Fruit fly (Drosophila melanogaster): ENCODE data around the gene CG42359.

Gene CG42359

DNA sequence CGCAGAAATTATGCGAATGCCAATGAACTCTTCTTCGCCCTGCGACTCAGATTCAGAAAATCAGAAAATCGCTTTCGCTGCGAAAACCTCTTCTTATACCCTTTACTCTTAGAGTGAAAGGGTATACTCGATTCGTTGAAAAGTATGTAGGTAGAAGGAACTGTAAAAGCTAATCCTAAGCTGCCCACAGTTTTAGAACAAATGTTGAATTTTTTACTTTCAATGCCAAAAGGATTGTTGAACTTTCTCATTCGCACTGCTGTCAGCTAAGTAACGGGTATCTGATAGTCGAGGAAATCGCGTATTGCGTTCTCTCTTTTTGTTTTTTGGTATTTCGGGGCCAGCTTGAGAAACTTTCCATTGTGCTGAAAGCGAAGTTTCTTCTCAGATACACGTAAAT is 48.3 kb downstream of the CG42359 start (continued):
- TF ChIP-seq CG11696 (GFP tag; IDR thresholded peaks at IDR 0.05) = no peak
- TF ChIP-seq Ada2b (GFP tag; IDR thresholded peaks at IDR 0.05) = peak; percentile 26; the same call in 1 of the 2 replicates
- no peak for TF ChIP-seq CG11085 (GFP tag; IDR thresholded peaks at IDR 0.05)
- no peak for TF ChIP-seq Nf-YA (GFP tag; IDR thresholded peaks at IDR 0.05)
- TF ChIP-seq jigr1 (GFP tag; IDR thresholded peaks at IDR 0.05) = no peak
- TF ChIP-seq CG34376 (GFP tag; optimal IDR thresholded peaks at IDR 0.05) = no peak
- no peak for TF ChIP-seq Doc2 (GFP tag; IDR thresholded peaks at IDR 0.05)
- no peak for TF ChIP-seq dan (GFP tag; IDR thresholded peaks at IDR 0.05)
- no peak for TF ChIP-seq sens-2 (GFP tag; IDR thresholded peaks at IDR 0.05)
- TF ChIP-seq da (GFP tag; optimal IDR thresholded peaks at IDR 0.05) = no peak
- TF ChIP-seq exex (tag; optimal IDR thresholded peaks at IDR 0.05) = no peak
- TF ChIP-seq CG6683 (GFP tag; optimal IDR thresholded peaks at IDR 0.05) = no peak
- TF ChIP-seq CG1832 (GFP tag; optimal IDR thresholded peaks at IDR 0.05) = no peak
- TF ChIP-seq Gug (GFP tag; IDR thresholded peaks at IDR 0.05) = no peak
- no peak for TF ChIP-seq CG15514 (GFP tag; optimal IDR thresholded peaks at IDR 0.05)
- peak; percentile 24 for TF ChIP-seq CG12769 (tag; optimal IDR thresholded peaks at IDR 0.05)
- TF ChIP-seq Hr78 (GFP tag; optimal IDR thresholded peaks at IDR 0.05) = no peak
- TF ChIP-seq Dip2 (GFP tag; IDR thresholded peaks at IDR 0.05) = no peak
- no peak for TF ChIP-seq p53 (GFP tag; optimal IDR thresholded peaks at IDR 0.05)
- no peak for TF ChIP-seq CG6272 (GFP tag; IDR thresholded peaks at IDR 0.05)
- TF ChIP-seq Hand (GFP tag; optimal IDR thresholded peaks at IDR 0.05) = no peak
- TF ChIP-seq CG15073 (GFP tag; optimal IDR thresholded peaks at IDR 0.05) = no peak
- no peak for TF ChIP-seq ems (GFP tag; optimal IDR thresholded peaks at IDR 0.05)
- TF ChIP-seq Ets65A (GFP tag) = peak; percentile 88
- TF ChIP-seq lola (GFP tag; optimal IDR thresholded peaks at IDR 0.05) = peak in 1 of 3 experiments; percentile 11
- no peak for TF ChIP-seq D (optimal IDR thresholded peaks at IDR 0.05)
- peak; percentile 5 for TF ChIP-seq D (GFP tag; optimal IDR thresholded peaks at IDR 0.05)
- TF ChIP-seq phol (tag; optimal IDR thresholded peaks at IDR 0.05) = peak; percentile 54
- peak; percentile 56 for TF ChIP-seq CG17361 (GFP tag; IDR thresholded peaks at IDR 0.05)
- TF ChIP-seq CG3407 (GFP tag; optimal IDR thresholded peaks at IDR 0.05) = peak; percentile 24
- TF ChIP-seq nau (GFP tag; optimal IDR thresholded peaks at IDR 0.05) = no peak
- TF ChIP-seq trem (tag; optimal IDR thresholded peaks at IDR 0.05) = peak; percentile 21
- TF ChIP-seq ttk (GFP tag; IDR thresholded peaks at IDR 0.05) = 0 out of 2 replicates have a peak, but pooled peaks have one; percentile 8
- no peak for TF ChIP-seq CG17912 (GFP tag; optimal IDR thresholded peaks at IDR 0.05)
- peak; percentile 13 for TF ChIP-seq CG3065 (GFP tag; optimal IDR thresholded peaks at IDR 0.05)
- TF ChIP-seq sima (GFP tag; optimal IDR thresholded peaks at IDR 0.05) = no peak
- no peak for TF ChIP-seq CG18476 (GFP tag; optimal IDR thresholded peaks at IDR 0.05)
- peak; percentile 59 for TF ChIP-seq CG11504 (tag; optimal IDR thresholded peaks at IDR 0.05)
- TF ChIP-seq CG32532 (GFP tag; IDR thresholded peaks at IDR 0.05) = no peak
- no peak for TF ChIP-seq Ets97D (GFP tag; optimal IDR thresholded peaks at IDR 0.05)
- no peak for TF ChIP-seq seq (GFP tag; IDR thresholded peaks at IDR 0.05)
- peak; percentile 63; the same call in 2 of the 3 replicates for TF ChIP-seq ken (GFP tag; IDR thresholded peaks at IDR 0.05)
- TF ChIP-seq CG3847 (GFP tag; IDR thresholded peaks at IDR 0.05) = no peak
- no peak for TF ChIP-seq CG4404 (GFP tag; IDR thresholded peaks at IDR 0.05)
- no peak for TF ChIP-seq Sin3A (optimal IDR thresholded peaks at IDR 0.05)
- no peak for TF ChIP-seq Bdp1 (GFP tag; optimal IDR thresholded peaks at IDR 0.05)
- TF ChIP-seq yki (optimal IDR thresholded peaks at IDR 0.05) = no peak
- TF ChIP-seq CG7745 (tag; optimal IDR thresholded peaks at IDR 0.05) = no peak
- peak; percentile 54 for TF ChIP-seq CG7839 (tag; optimal IDR thresholded peaks at IDR 0.05)
- TF ChIP-seq pnt (GFP tag; optimal IDR thresholded peaks at IDR 0.05) = peak; percentile 36
- no peak for TF ChIP-seq sr (GFP tag; IDR thresholded peaks at IDR 0.05)
- no peak for TF ChIP-seq CG13123 (GFP tag; optimal IDR thresholded peaks at IDR 0.05)
- no peak for TF ChIP-seq CG14014 (GFP tag; IDR thresholded peaks at IDR 0.05)
